Worm (Caenorhabditis elegans) whole organism, L3 larva: ENCODE measurements around the gene B0554.5.

Experiments
- ama-1 ChIP-seq: fragments of 150-350 bp; optimal IDR thresholded peaks from 2 replicates; lab custom pipeline; 2018
- ceh-28 ChIP-seq: fragments of 150-350 bp; optimal IDR thresholded peaks from 2 replicates; lab custom pipeline; 2014; ENCODE audit warnings: missing biosample characterization, missing genetic modification reagents, missing genetic modification characterization
- ceh-9 ChIP-seq: sonication (generic microtip); optimal IDR thresholded peaks from 2 replicates; lab custom pipeline; 2018; ENCODE audit warnings: missing biosample characterization, missing genetic modification characterization
- nhr-28 ChIP-seq: fragments of 150-350 bp; optimal IDR thresholded peaks from 2 replicates; lab custom pipeline; 2014; ENCODE audit warnings: missing biosample characterization, missing genetic modification characterization
- snpc-4 ChIP-seq: fragments of 150-350 bp; optimal IDR thresholded peaks from 2 replicates; lab custom pipeline; 2014; ENCODE audit warnings: missing biosample characterization, missing genetic modification characterization
- ztf-11 ChIP-seq: fragments of 150-350 bp; optimal IDR thresholded peaks from 2 replicates; lab custom pipeline; 2014; ENCODE audit warnings: missing biosample characterization, missing genetic modification characterization

ce11 chrV:414630-415029 lies 9.6 kb upstream of the B0554.5 start, which contains the start of gene dod-19:
- TF ChIP-seq ztf-11 (no peak), ceh-9 (tag; lab: Kevin White, UChicago) (no peak), snpc-4 (no peak), ama-1 (lab: Kevin White, UChicago) (no peak), nhr-28 (no peak), ceh-28 (tag; lab: Kevin White, UChicago) (no peak)
